Fruit fly (Drosophila melanogaster) whole organism, embryonic: Measurements from ENCODE around the gene CG33093.

Source experiments
- CG10147 ChIP-seq: fragments of 200-800 bp; sonication (Bioruptor generic); optimal IDR thresholded peaks from 2 replicates; lab custom pipeline; 2019; ENCODE audit warnings: missing biosample characterization, mild to moderate bottlenecking, missing genetic modification characterization, moderate library complexity
- CG1233 ChIP-seq: fragments of 200-800 bp; sonication (Bioruptor generic); optimal IDR thresholded peaks from 4 replicates; lab custom pipeline; 2018; ENCODE audit warnings: missing biosample characterization, mild to moderate bottlenecking, missing genetic modification characterization
- CG15269 ChIP-seq: fragments of 200-800 bp; sonication (Bioruptor generic); optimal IDR thresholded peaks from 2 replicates; lab custom pipeline; 2018; ENCODE audit warnings: missing biosample characterization, mild to moderate bottlenecking, missing genetic modification characterization, moderate library complexity
- CG15514 ChIP-seq: fragments of 200-800 bp; sonication (Bioruptor generic); optimal IDR thresholded peaks from 3 replicates; lab custom pipeline; 2017; ENCODE audit warnings: missing biosample characterization, missing genetic modification characterization, mild to moderate bottlenecking, moderate library complexity, missing genetic modification reagents
- CG17359 ChIP-seq: fragments of 200-800 bp; sonication (Bioruptor generic); optimal IDR thresholded peaks from 3 replicates; lab custom pipeline; 2018; ENCODE audit warnings: missing biosample characterization, mild to moderate bottlenecking, missing genetic modification characterization, moderate library complexity
- CG17612 ChIP-seq: fragments of 200-800 bp; sonication (Bioruptor generic); IDR thresholded peaks from 2 replicates; pipeline ENCODE4 v1.3.6; 2022; ENCODE audit warnings: missing biosample characterization, missing genetic modification characterization
- CG1832 ChIP-seq: fragments of 200-800 bp; sonication (Bioruptor generic); optimal IDR thresholded peaks from 2 replicates; lab custom pipeline; 2017; ENCODE audit warnings: missing biosample characterization, mild to moderate bottlenecking, missing genetic modification characterization, inconsistent platforms
- CG3281 ChIP-seq: fragments of 200-800 bp; sonication (Bioruptor generic); optimal IDR thresholded peaks from 3 replicates; lab custom pipeline; 2017; ENCODE audit warnings: missing biosample characterization, mild to moderate bottlenecking, missing genetic modification characterization
- CG4730 ChIP-seq: fragments of 200-800 bp; sonication (Bioruptor generic); IDR thresholded peaks from 2 replicates; pipeline ENCODE4 v1.3.6; 2022; ENCODE audit warnings: missing biosample characterization, missing genetic modification characterization
- CG7271 ChIP-seq: fragments of 200-800 bp; sonication (Bioruptor generic); optimal IDR thresholded peaks from 2 replicates; lab custom pipeline; 2018; ENCODE audit warnings: missing biosample characterization, mild to moderate bottlenecking, missing genetic modification characterization, moderate library complexity
- CG7556 ChIP-seq: fragments of 200-800 bp; sonication (Bioruptor generic); optimal IDR thresholded peaks from 2 replicates; lab custom pipeline; 2017; ENCODE audit warnings: missing biosample characterization, mild to moderate bottlenecking, missing genetic modification characterization
- CG7839 ChIP-seq: fragments of 200-800 bp; sonication (Bioruptor generic); optimal IDR thresholded peaks from 3 replicates; lab custom pipeline; 2018; ENCODE audit warnings: missing biosample characterization, mild to moderate bottlenecking, missing genetic modification characterization, moderate library complexity
- CG8290 ChIP-seq, 3 experiments: fragments of 200-800 bp; sonication (Bioruptor generic); optimal IDR thresholded peaks; 2 replicates each; lab custom pipeline; 2016 to 2019; ENCODE audit warnings: missing biosample characterization in 3 of 3, missing genetic modification characterization in 3 of 3, mild to moderate bottlenecking in 2 of 3, moderate library complexity in 1 of 3
- CG9215 ChIP-seq: fragments of 200-800 bp; sonication (Bioruptor generic); IDR thresholded peaks from 2 replicates; pipeline ENCODE4 v1.3.6; 2022; ENCODE audit warnings: missing biosample characterization, missing genetic modification characterization
- CG9817 ChIP-seq: fragments of 200-800 bp; sonication (Bioruptor generic); optimal IDR thresholded peaks from 2 replicates; lab custom pipeline; 2018; ENCODE audit warnings: missing biosample characterization, mild to moderate bottlenecking, missing genetic modification characterization, moderate library complexity
- CG9932 ChIP-seq: fragments of 200-800 bp; sonication (Bioruptor generic); IDR thresholded peaks from 2 replicates; pipeline ENCODE4 v1.3.6; 2022; ENCODE audit warnings: missing biosample characterization, missing genetic modification characterization
- CkIIα-i1 ChIP-seq: fragments of 200-800 bp; sonication (Bioruptor generic); IDR thresholded peaks from 2 replicates; pipeline ENCODE4 v1.3.6; 2022; ENCODE audit warnings: missing biosample characterization, missing genetic modification characterization
- Dbx ChIP-seq: fragments of 200-800 bp; sonication (Bioruptor generic); IDR thresholded peaks from 3 replicates; pipeline ENCODE4 v1.3.6; 2022; ENCODE audit warnings: missing biosample characterization, missing genetic modification characterization
- Dll ChIP-seq: fragments of 200-800 bp; sonication (Bioruptor generic); IDR thresholded peaks from 4 replicates; pipeline ENCODE4 v1.3.6; 2022; ENCODE audit warnings: missing biosample characterization, missing genetic modification characterization; ENCODE audit not compliant: partially characterized antibody
- Fer1 ChIP-seq: fragments of 200-800 bp; sonication (Bioruptor generic); optimal IDR thresholded peaks from 2 replicates; lab custom pipeline; 2017; ENCODE audit warnings: missing biosample characterization, mild to moderate bottlenecking, missing genetic modification characterization
- Hand ChIP-seq: fragments of 200-800 bp; sonication (Bioruptor generic); optimal IDR thresholded peaks from 2 replicates; lab custom pipeline; 2017; ENCODE audit warnings: mild to moderate bottlenecking, missing biosample characterization, missing genetic modification reagents, missing genetic modification characterization
- Hr51 ChIP-seq, 2 experiments: fragments of 200-800 bp; sonication (Bioruptor generic); optimal IDR thresholded peaks; 2 replicates in 1 of 2; 3 replicates in 1 of 2; lab custom pipeline; 2016 to 2018; ENCODE audit warnings: missing biosample characterization in 2 of 2, missing genetic modification characterization in 2 of 2, mild to moderate bottlenecking in 1 of 2, moderate library complexity in 1 of 2
- Hr78 ChIP-seq, 2 experiments: fragments of 200-800 bp in 1 of 2; fragments of >200 bp in 1 of 2; sonication (Bioruptor generic) in 1 of 2; optimal IDR thresholded peaks; 2 replicates each; lab custom pipeline; 2017 to 2019; ENCODE audit warnings: missing biosample characterization in 2 of 2, missing genetic modification characterization in 2 of 2, mild to moderate bottlenecking in 1 of 2, moderate library complexity in 1 of 2
- Max ChIP-seq: fragments of 200-800 bp; sonication (Bioruptor generic); optimal IDR thresholded peaks from 2 replicates; lab custom pipeline; 2016; ENCODE audit warnings: missing biosample characterization, mild to moderate bottlenecking, missing genetic modification characterization
- Meics ChIP-seq: fragments of 200-800 bp; sonication (Bioruptor generic); optimal IDR thresholded peaks from 2 replicates; lab custom pipeline; 2017; ENCODE audit warnings: missing biosample characterization, mild to moderate bottlenecking, missing genetic modification characterization
- NfI ChIP-seq: fragments of 200-800 bp; sonication (Bioruptor generic); optimal IDR thresholded peaks from 3 replicates; lab custom pipeline; 2018; ENCODE audit warnings: missing biosample characterization, mild to moderate bottlenecking, missing genetic modification characterization, moderate library complexity
- Optix ChIP-seq: fragments of 200-800 bp; sonication (Bioruptor generic); IDR thresholded peaks from 3 replicates; pipeline ENCODE4 v1.3.6; 2022; ENCODE audit warnings: missing biosample characterization, missing genetic modification characterization
- Rx ChIP-seq: fragments of 200-800 bp; sonication (Bioruptor generic); IDR thresholded peaks from 2 replicates; pipeline ENCODE4 v1.3.6; 2022; ENCODE audit warnings: missing biosample characterization, missing genetic modification characterization
- Six4 ChIP-seq: fragments of 200-800 bp; sonication (Bioruptor generic); optimal IDR thresholded peaks from 2 replicates; lab custom pipeline; 2016; ENCODE audit warnings: missing biosample characterization, missing genetic modification characterization
- Sry-β ChIP-seq: fragments of 200-800 bp; sonication (Bioruptor generic); optimal IDR thresholded peaks from 2 replicates; lab custom pipeline; 2018; ENCODE audit warnings: missing biosample characterization, mild to moderate bottlenecking, missing genetic modification characterization, moderate library complexity
- Trl ChIP-seq, 3 experiments: fragments of >200 bp in 2 of 3; fragments of 200-800 bp in 1 of 3; sonication (Bioruptor generic) in 1 of 3; optimal IDR thresholded peaks; 2 replicates in 1 of 3; 3 replicates in 2 of 3; lab custom pipeline; 2016 to 2017; ENCODE audit warnings: missing biosample characterization in 1 of 3, missing genetic modification characterization in 1 of 3
- Xbp1 ChIP-seq: fragments of 200-800 bp; sonication (Bioruptor generic); optimal IDR thresholded peaks from 3 replicates; lab custom pipeline; 2016; ENCODE audit warnings: missing biosample characterization, mild to moderate bottlenecking, missing genetic modification characterization
- croc ChIP-seq: fragments of 200-800 bp; sonication (Bioruptor generic); conservative IDR thresholded peaks from 3 replicates; pipeline ENCODE4 v1.3.6; 2022; ENCODE audit warnings: missing biosample characterization, missing genetic modification characterization
- cwo ChIP-seq: fragments of 200-800 bp; sonication (Bioruptor generic); optimal IDR thresholded peaks from 3 replicates; lab custom pipeline; 2017; ENCODE audit warnings: missing biosample characterization, missing genetic modification characterization, mild to moderate bottlenecking, moderate library complexity, missing genetic modification reagents
- dm ChIP-seq: fragments of 200-800 bp; sonication (Bioruptor generic); optimal IDR thresholded peaks from 3 replicates; lab custom pipeline; 2016; ENCODE audit warnings: missing biosample characterization, missing genetic modification characterization
- dmrt11E ChIP-seq: fragments of 200-800 bp; sonication (Bioruptor generic); optimal IDR thresholded peaks from 3 replicates; lab custom pipeline; 2018; ENCODE audit warnings: missing biosample characterization, mild to moderate bottlenecking, missing genetic modification characterization, moderate library complexity
- dysf ChIP-seq: fragments of 200-800 bp; sonication (Bioruptor generic); IDR thresholded peaks from 3 replicates; pipeline ENCODE4 v1.3.6; 2022; ENCODE audit warnings: missing biosample characterization, missing genetic modification characterization
- en ChIP-seq: fragments of 200-800 bp; sonication (Bioruptor generic); optimal IDR thresholded peaks from 2 replicates; lab custom pipeline; 2016; ENCODE audit warnings: missing biosample characterization, missing genetic modification characterization
- grn ChIP-seq: fragments of 200-800 bp; sonication (Bioruptor generic); optimal IDR thresholded peaks from 3 replicates; lab custom pipeline; 2017; ENCODE audit warnings: missing biosample characterization, missing genetic modification characterization
- lmd ChIP-seq: fragments of 200-800 bp; sonication (Bioruptor generic); IDR thresholded peaks from 2 replicates; pipeline ENCODE4 v1.3.6; 2022; ENCODE audit warnings: missing biosample characterization, missing genetic modification characterization
- prd ChIP-seq, 3 experiments: fragments of >200 bp in 2 of 3; fragments of 200-800 bp in 1 of 3; sonication (Bioruptor generic) in 1 of 3; optimal IDR thresholded peaks in 2 of 3; IDR thresholded peaks in 1 of 3; 2 replicates in 2 of 3; 3 replicates in 1 of 3; pipeline versions ENCODE4 v1.3.6 to Lab custom; 2017 to 2022; ENCODE audit warnings: missing biosample characterization in 1 of 3, missing genetic modification characterization in 1 of 3
- row ChIP-seq: fragments of 200-800 bp; sonication (Bioruptor generic); IDR thresholded peaks from 3 replicates; pipeline ENCODE4 v1.3.6; 2022; ENCODE audit warnings: missing biosample characterization, missing genetic modification characterization
- schlank ChIP-seq: fragments of 200-800 bp; sonication (Bioruptor generic); optimal IDR thresholded peaks from 2 replicates; lab custom pipeline; 2018; ENCODE audit warnings: missing biosample characterization, mild to moderate bottlenecking, missing genetic modification characterization
- sens ChIP-seq: fragments of 200-800 bp; sonication (Bioruptor generic); peaks from one replicate; lab custom pipeline; 2016; ENCODE audit warnings: missing biosample characterization, missing genetic modification characterization
- seq ChIP-seq: fragments of 200-800 bp; sonication (Bioruptor generic); IDR thresholded peaks from 2 replicates; pipeline ENCODE4 v1.3.6; 2022; ENCODE audit warnings: missing biosample characterization, missing genetic modification characterization
- slbo ChIP-seq: fragments of 200-800 bp; sonication (Bioruptor generic); IDR thresholded peaks from 2 replicates; pipeline ENCODE4 v1.3.6; 2022; ENCODE audit warnings: missing biosample characterization, missing genetic modification characterization
- sob ChIP-seq: fragments of 200-800 bp; sonication (Bioruptor generic); IDR thresholded peaks from 2 replicates; pipeline ENCODE4 v1.3.6; 2022; ENCODE audit warnings: missing biosample characterization, missing genetic modification characterization
- stc ChIP-seq: fragments of 200-800 bp; sonication (Bioruptor generic); IDR thresholded peaks from 2 replicates; pipeline ENCODE4 v1.3.6; 2022; ENCODE audit warnings: missing biosample characterization, missing genetic modification characterization

CG33093 gene

dm6 chr3R:22503630-22504029 lies 28.1 kb downstream of the CG33093 start (continued):
- TF ChIP-seq Optix (no peak), CG9932 (peak; percentile 41; the same call in 1 of the 2 replicates), grn (GFP tag; lab: Kevin White, UChicago) (no peak), CG1832 (GFP tag; lab: Kevin White, UChicago) (no peak), sens (no peak), prd (optimal IDR thresholded peaks at IDR 0.05; lab: Kevin White, UChicago) (no peak), prd (GFP tag; IDR thresholded peaks at IDR 0.05; lab: Robert Waterston, UW) (peak; percentile 40; the same call in 1 of the 3 replicates), Hand (GFP tag; lab: Kevin White, UChicago) (peak; percentile 3), CG7271 (tag; lab: Kevin White, UChicago) (no peak), Hr78 (GFP tag; optimal IDR thresholded peaks at IDR 0.05; lab: Kevin White, UChicago) (no peak), croc (no peak), schlank (tag; lab: Kevin White, UChicago) (no peak), dmrt11E (tag; lab: Kevin White, UChicago) (no peak), CG15269 (tag; lab: Kevin White, UChicago) (peak; percentile 19), dysf (GFP tag; lab: Robert Waterston, UW) (0 out of 3 replicates have a peak, but pooled peaks have one; percentile 26), stc (GFP tag; lab: Robert Waterston, UW) (no peak), CG7839 (tag; lab: Kevin White, UChicago) (peak; percentile 34), Six4 (no peak), Rx (GFP tag; lab: Robert Waterston, UW) (no peak), Max (GFP tag; lab: Kevin White, UChicago) (no peak), CG4730 (GFP tag; lab: Robert Waterston, UW) (0 out of 2 replicates have a peak, but pooled peaks have one; percentile 21), CG7556 (GFP tag; lab: Kevin White, UChicago) (peak; percentile 28), CG10147 (GFP tag; lab: Kevin White, UChicago) (peak; percentile 17), Sry-β (GFP tag; lab: Kevin White, UChicago) (no peak), CG17359 (tag; lab: Kevin White, UChicago) (peak; percentile 7), slbo (GFP tag; lab: Robert Waterston, UW) (peak; percentile 45; the same call in 1 of the 2 replicates), Dll (GFP tag; lab: Robert Waterston, UW) (no peak), dm (no peak), Meics (GFP tag; lab: Kevin White, UChicago) (peak; percentile 56), seq (GFP tag; lab: Robert Waterston, UW) (no peak), Fer1 (peak; percentile 49), en (GFP tag; lab: Kevin White, UChicago) (no peak), sob (GFP tag; lab: Robert Waterston, UW) (peak; percentile 49; the same call in 1 of the 2 replicates), CG3281 (GFP tag; lab: Kevin White, UChicago) (peak; percentile 22), Hr51 (GFP tag; optimal IDR thresholded peaks at IDR 0.05; lab: Kevin White, UChicago) (peak in 1 of 2 experiments; percentile 37), cwo (GFP tag; lab: Kevin White, UChicago) (peak; percentile 29), CG8290 (GFP tag; optimal IDR thresholded peaks at IDR 0.05; lab: Kevin White, UChicago) (no peak), CG8290 (tag; optimal IDR thresholded peaks at IDR 0.05; lab: Kevin White, UChicago) (peak in 1 of 2 experiments; percentile 65), CG17612 (no peak), Xbp1 (GFP tag; lab: Kevin White, UChicago) (no peak), CG1233 (no peak), CG9817 (no peak), lmd (GFP tag; lab: Robert Waterston, UW) (peak; percentile 18; the same call in 1 of the 2 replicates), Trl (optimal IDR thresholded peaks at IDR 0.05; lab: Kevin White, UChicago) (no peak), Trl (GFP tag; optimal IDR thresholded peaks at IDR 0.05; lab: Kevin White, UChicago) (no peak), CkIIα-i1 (GFP tag; lab: Robert Waterston, UW) (no peak), CG9215 (GFP tag; lab: Robert Waterston, UW) (0 out of 2 replicates have a peak, but pooled peaks have one; percentile 31), NfI (peak; percentile 12), CG15514 (peak; percentile 17), row (GFP tag; lab: Robert Waterston, UW) (peak; percentile 48; the same call in 2 of the 3 replicates), Dbx (no peak)
